Worm (Caenorhabditis elegans) whole organism, L3 larva: ENCODE measurements around the gene C14F11.4.

Experiments used
- ceh-9 ChIP-seq: sonication (generic microtip); optimal IDR thresholded peaks from 2 replicates; lab custom pipeline; 2018; ENCODE audit warnings: missing biosample characterization, missing genetic modification characterization
- nfya-1 ChIP-seq: sonication (generic microtip); optimal IDR thresholded peaks from 2 replicates; lab custom pipeline; 2017; ENCODE audit warnings: missing genetic modification characterization, mild to moderate bottlenecking, missing compliant biosample characterization, antibody characterized with exemption, moderate library complexity; ENCODE audit not compliant: insufficient read depth

DNA sequence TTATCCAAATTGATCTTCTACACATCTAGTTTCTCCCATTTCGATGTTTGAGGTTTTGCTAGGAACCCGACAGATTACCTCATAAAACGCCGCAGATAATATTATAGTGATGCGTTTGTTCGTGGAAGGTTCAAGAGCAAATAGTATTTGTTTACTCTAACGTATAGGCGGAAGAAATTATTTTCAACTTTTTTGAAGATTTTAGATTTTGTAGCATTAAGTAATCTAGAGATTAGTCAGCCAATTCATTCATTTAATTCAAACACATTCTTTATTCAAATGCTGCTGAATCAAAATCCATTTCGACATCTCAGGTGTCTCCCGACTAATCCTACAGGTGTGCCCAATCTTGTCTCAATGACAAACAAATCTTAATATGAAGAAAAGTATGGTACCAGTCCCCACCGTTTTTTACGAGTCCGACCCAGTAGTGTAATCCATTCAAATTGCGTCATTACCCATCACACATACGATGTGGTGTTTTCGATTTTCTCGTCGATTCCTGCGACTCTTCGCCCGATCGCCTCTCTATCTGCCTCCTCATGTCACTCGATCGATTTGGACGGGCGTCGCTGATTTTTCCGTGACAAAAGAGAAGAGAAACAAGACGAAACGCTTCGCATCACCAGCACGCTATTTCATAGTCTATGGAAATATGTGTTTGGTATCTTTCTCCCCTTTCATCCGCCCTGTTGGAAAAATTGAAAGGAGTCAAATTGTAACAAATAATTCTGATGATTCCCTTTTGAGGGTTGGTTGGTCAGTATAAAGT lies 21.2 kb upstream of the C14F11.4 start:
- TF ChIP-seq ceh-9: no peak
- TF ChIP-seq nfya-1 (tag; lab: Kevin White, UChicago): peak; percentile 36
